Worm (Caenorhabditis elegans): ENCODE measurements around the gene nhr-67.

DNA sequence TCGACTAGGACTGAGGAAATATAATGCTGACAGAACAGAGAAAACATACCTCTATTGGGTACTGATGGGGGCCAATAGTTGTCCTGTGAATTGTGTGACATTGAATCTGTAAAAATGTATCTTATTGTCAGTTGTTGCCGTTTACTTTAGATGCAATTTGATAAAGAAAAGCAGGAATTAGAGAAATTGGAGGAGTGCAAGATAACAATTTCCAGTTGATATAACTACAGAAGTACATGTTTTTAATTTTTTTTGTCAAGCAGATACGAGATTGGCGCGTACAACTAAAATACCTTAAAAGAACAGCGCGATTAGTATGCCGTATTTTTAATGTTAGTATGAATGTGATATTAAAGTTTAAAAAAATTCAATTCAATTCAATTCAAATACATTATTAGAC is 48.5 kb downstream of the nhr-67 start, which contains the start of gene zip-6:
- TF ChIP-seq nhr-28 (tag; optimal IDR thresholded peaks at IDR 0.05) (no peak), dpl-1 (GFP tag; optimal IDR thresholded peaks at IDR 0.05) (no peak), pqm-1 (tag; optimal IDR thresholded peaks at IDR 0.05) (no peak), ztf-11 (tag; optimal IDR thresholded peaks at IDR 0.05) (no peak), gei-8 (GFP tag; optimal IDR thresholded peaks at IDR 0.05) (no peak), ama-1 (optimal IDR thresholded peaks at IDR 0.05) (no peak), R02D3.7 (tag; optimal IDR thresholded peaks at IDR 0.05) (no peak)
